Worm (Caenorhabditis elegans): Measurements from ENCODE around the gene Y22D7AL.3.

The Y22D7AL.3 gene

ce11 chrIII:1665373-1665772, 24.1 kb downstream of the Y22D7AL.3 start:
- no peak for TF ChIP-seq ceh-83 (GFP tag; optimal IDR thresholded peaks at IDR 0.05)
- TF ChIP-seq hlh-1 (tag; optimal IDR thresholded peaks at IDR 0.05), result no peak
- TF ChIP-seq flh-1 (GFP tag; optimal IDR thresholded peaks at IDR 0.05), result no peak
- TF ChIP-seq mab-5 (tag; optimal IDR thresholded peaks at IDR 0.05), result no peak

DNA sequence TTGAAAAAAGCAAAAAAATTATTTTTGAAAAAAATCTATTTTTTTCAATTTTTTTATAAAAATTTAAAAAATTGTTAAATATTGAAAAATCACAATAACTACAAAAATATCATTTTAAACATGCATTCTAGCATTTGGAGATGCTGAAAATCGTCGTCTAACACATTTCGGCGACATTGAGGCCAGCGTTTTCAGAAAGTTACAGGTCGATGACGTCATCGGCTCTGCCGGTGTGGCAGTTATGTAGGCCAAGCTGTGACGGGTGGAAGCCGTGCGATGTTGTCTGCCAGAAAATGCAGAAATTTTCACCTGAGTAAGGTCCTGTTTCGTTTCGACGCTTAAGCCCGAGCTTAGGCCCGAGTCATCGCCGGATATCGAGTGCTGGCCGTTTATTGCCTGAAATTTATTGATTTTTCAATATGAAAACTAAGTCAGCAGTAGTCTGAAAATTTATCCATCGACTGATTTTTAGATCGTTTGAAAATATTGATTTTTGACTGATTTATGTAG, 24.6 kb downstream of the Y22D7AL.3 start, which contains the start of gene Y22D7AR.3:
Gene Y22D7AR.3, minus strand, starts transcription at position 51 of the 510 bp plus-strand sequence.
- peak; percentile 40 for TF ChIP-seq zip-8 (tag; optimal IDR thresholded peaks at IDR 0.05)
- TF ChIP-seq unc-120 (tag; optimal IDR thresholded peaks at IDR 0.05; ENCODE audit: poor library complexity, severe bottlenecking), result no peak

ce11 chrIII:1666893-1667292, 25.6 kb downstream of the Y22D7AL.3 start:
- TF ChIP-seq mls-2 (tag; optimal IDR thresholded peaks at IDR 0.05) (no peak), ceh-43 (GFP tag; optimal IDR thresholded peaks at IDR 0.05) (no peak), nhr-2 (tag; optimal IDR thresholded peaks at IDR 0.05) (no peak), lsy-2 (tag; optimal IDR thresholded peaks at IDR 0.05) (no peak), mab-5 (tag; optimal IDR thresholded peaks at IDR 0.05) (no peak), mep-1 (tag; optimal IDR thresholded peaks at IDR 0.05) (no peak)

DNA sequence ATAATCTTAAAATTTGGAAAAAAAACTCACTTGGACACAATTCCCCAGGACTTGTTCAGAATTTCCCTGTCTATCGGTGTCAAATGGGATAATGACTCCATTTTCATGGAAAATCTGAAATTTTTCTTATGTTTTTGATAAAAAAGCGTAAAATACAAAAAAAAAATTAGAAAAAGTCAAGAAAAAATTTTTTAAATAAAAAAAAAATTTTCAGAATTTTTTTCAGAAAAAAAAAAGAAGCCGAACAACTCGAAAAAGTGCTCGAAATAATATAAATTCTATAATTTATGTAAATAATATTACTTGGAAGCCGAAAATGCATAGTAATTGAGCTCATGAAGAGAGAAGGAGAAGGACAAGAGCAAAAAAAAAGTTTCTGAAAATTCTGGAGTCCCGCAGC, 27.3 kb downstream of the Y22D7AL.3 start, which contains the start of gene glb-30:
Gene glb-30, minus strand, starts transcription at position 101 of the 400 bp plus-strand sequence.
- TF ChIP-seq tbx-8 (GFP tag; optimal IDR thresholded peaks at IDR 0.05) (no peak), nhr-28 (tag; optimal IDR thresholded peaks at IDR 0.05) (no peak), unc-39 (tag; optimal IDR thresholded peaks at IDR 0.05) (no peak), ces-1 (GFP tag; optimal IDR thresholded peaks at IDR 0.05) (no peak), hlh-1 (tag; optimal IDR thresholded peaks at IDR 0.05) (no peak), ceh-43 (GFP tag; optimal IDR thresholded peaks at IDR 0.05) (no peak), lin-32 (GFP tag; optimal IDR thresholded peaks at IDR 0.05) (no peak), lin-13 (tag; optimal IDR thresholded peaks at IDR 0.05) (no peak), ztf-11 (tag; optimal IDR thresholded peaks at IDR 0.05) (no peak), nhr-2 (tag; optimal IDR thresholded peaks at IDR 0.05) (no peak), zip-8 (tag; optimal IDR thresholded peaks at IDR 0.05) (no peak), nhr-12 (tag; optimal IDR thresholded peaks at IDR 0.05) (no peak), nhr-76 (tag; optimal IDR thresholded peaks at IDR 0.05) (no peak), mep-1 (tag; optimal IDR thresholded peaks at IDR 0.05) (no peak), pha-4 (tag; optimal IDR thresholded peaks at IDR 0.05) (no peak), sptf-1 (tag; optimal IDR thresholded peaks at IDR 0.05) (no peak)

DNA sequence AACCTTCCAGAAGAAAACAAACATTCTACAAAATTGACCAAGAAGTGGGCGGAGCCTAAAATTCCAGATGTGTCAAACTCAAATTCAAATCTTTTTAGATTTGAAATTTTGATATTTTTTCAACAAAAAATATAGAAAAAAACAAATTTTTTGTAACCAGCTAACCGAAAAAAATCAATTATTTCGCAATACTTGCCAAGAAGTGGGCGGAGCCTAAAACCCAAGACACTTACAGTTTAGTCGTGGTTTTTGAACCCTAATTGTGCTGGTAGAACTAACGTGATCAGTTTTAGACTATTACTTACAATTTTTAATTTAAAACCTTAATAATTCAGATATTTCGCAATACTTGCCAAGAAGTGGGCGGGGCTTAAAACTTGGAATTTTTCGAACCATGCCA, 32.1 kb downstream of the Y22D7AL.3 start:
- TF ChIP-seq nhr-2 (tag; optimal IDR thresholded peaks at IDR 0.05) (no peak), ceh-83 (GFP tag; optimal IDR thresholded peaks at IDR 0.05) (no peak), ham-2 (GFP tag; optimal IDR thresholded peaks at IDR 0.05) (no peak), nhr-237 (tag; optimal IDR thresholded peaks at IDR 0.05) (no peak), mls-2 (tag; optimal IDR thresholded peaks at IDR 0.05) (no peak), bed-3 (GFP tag; optimal IDR thresholded peaks at IDR 0.05) (no peak), unc-62 (GFP tag; optimal IDR thresholded peaks at IDR 0.05) (no peak), M03D4.4 (tag; optimal IDR thresholded peaks at IDR 0.05) (no peak), sem-2 (GFP tag; optimal IDR thresholded peaks at IDR 0.05) (no peak), pha-4 (tag; optimal IDR thresholded peaks at IDR 0.05) (no peak), ceh-43 (GFP tag; optimal IDR thresholded peaks at IDR 0.05) (no peak), mep-1 (tag; optimal IDR thresholded peaks at IDR 0.05) (no peak), mab-5 (tag; optimal IDR thresholded peaks at IDR 0.05) (no peak), cnd-1 (tag; optimal IDR thresholded peaks at IDR 0.05) (no peak), blmp-1 (tag; optimal IDR thresholded peaks at IDR 0.05) (no peak), elt-3 (tag; optimal IDR thresholded peaks at IDR 0.05) (no peak), unc-120 (tag; optimal IDR thresholded peaks at IDR 0.05; ENCODE audit: poor library complexity, severe bottlenecking) (no peak), unc-39 (tag; optimal IDR thresholded peaks at IDR 0.05) (no peak), hlh-1 (tag; optimal IDR thresholded peaks at IDR 0.05) (no peak)

- TF ChIP-seq elt-1 (tag; optimal IDR thresholded peaks at IDR 0.05; ENCODE audit: borderline replicate concordance, insufficient read depth) (no peak), sptf-1 (tag; optimal IDR thresholded peaks at IDR 0.05) (no peak), blmp-1 (tag; optimal IDR thresholded peaks at IDR 0.05) (no peak)
These were observed 33.5 kb downstream of the Y22D7AL.3 start for ce11 chrIII:1674760-1675159.
